Fruit fly (Drosophila melanogaster): Measurements from ENCODE around the gene CG16781.

Gene CG16781

DNA sequence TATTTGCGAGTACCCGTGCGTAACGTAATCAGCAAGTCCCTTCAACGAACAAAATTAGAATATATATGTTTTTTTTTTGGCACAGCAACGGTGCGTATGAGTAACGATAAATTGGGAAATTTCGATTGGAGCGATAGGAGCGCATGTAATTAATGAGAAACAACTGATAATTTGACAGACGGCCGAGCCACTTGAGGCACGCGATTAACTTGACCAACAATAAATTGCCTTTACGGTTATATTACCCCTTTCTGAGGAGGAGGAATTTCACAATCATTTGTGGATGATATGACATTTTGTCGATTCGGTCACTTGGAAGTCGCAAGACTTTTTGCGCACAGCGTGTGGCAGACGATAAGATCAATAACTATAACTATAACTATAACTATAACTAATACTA lies 19.9 kb downstream of the CG16781 start:
- TF ChIP-seq mirr (GFP tag; optimal IDR thresholded peaks at IDR 0.05), result peak; percentile 69
- TF ChIP-seq exex (tag; optimal IDR thresholded peaks at IDR 0.05), result peak; percentile 95
- peak; percentile 32 for TF ChIP-seq Med (GFP tag)
- peak; percentile 12 for TF ChIP-seq CG18599 (GFP tag; optimal IDR thresholded peaks at IDR 0.05)
- peak; percentile 85 for TF ChIP-seq cwo (GFP tag; optimal IDR thresholded peaks at IDR 0.05)
- peak; percentile 40 for TF ChIP-seq CG34376 (GFP tag; optimal IDR thresholded peaks at IDR 0.05)
- no peak for TF ChIP-seq zfh1 (GFP tag; IDR thresholded peaks at IDR 0.05)
- TF ChIP-seq sd (tag; optimal IDR thresholded peaks at IDR 0.05), result peak; percentile 49
- TF ChIP-seq cad (GFP tag; optimal IDR thresholded peaks at IDR 0.05), result no peak
- peak; percentile 58 for TF ChIP-seq sug (tag; optimal IDR thresholded peaks at IDR 0.05)
- TF ChIP-seq grn (GFP tag; optimal IDR thresholded peaks at IDR 0.05), result peak; percentile 55
- TF ChIP-seq ato (GFP tag; IDR thresholded peaks at IDR 0.05; ENCODE audit: partially characterized antibody), result no peak
- TF ChIP-seq TFAM (GFP tag; optimal IDR thresholded peaks at IDR 0.05), result no peak

DNA sequence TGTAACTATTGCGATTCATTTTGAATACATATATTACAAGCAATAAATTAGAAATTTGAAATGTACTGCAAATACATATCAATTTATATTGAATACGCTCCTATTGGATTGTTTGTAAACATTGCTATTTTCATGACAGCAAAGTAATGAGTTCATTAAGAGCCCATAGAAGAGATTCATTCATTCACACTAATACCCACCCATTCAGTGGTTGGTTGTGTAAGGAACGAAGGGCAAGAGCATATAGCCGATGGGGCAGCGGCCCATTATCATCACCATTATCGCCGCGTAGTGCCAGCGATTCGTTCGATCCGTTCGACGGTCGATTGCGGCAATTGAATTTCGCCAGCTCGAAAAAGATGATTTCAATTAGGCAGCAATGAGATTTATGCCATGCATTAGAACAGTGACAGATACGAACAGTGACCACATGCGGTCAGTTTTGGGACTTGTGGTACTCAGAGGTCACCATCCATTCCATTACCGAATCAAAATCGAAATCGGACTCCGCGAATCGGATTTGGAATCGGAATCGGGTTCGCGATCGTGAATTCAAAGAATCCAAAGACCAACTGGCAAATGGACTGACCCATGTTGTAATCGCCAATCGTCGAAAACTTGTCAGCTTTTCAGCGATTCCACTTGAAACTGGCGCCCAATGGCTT lies 21.2 kb downstream of the CG16781 start:
- peak; percentile 10 for TF ChIP-seq grn (GFP tag; optimal IDR thresholded peaks at IDR 0.05)
- no peak for TF ChIP-seq zfh1 (GFP tag; IDR thresholded peaks at IDR 0.05)
- no peak for TF ChIP-seq CG3281 (GFP tag; optimal IDR thresholded peaks at IDR 0.05)
- TF ChIP-seq zen (tag; optimal IDR thresholded peaks at IDR 0.05), result no peak
- no peak for TF ChIP-seq CG14441 (GFP tag; IDR thresholded peaks at IDR 0.05)
- TF ChIP-seq CG15601 (tag; optimal IDR thresholded peaks at IDR 0.05), result no peak
- no peak for TF ChIP-seq CG6813 (GFP tag; optimal IDR thresholded peaks at IDR 0.05)
- TF ChIP-seq CG6654 (GFP tag; optimal IDR thresholded peaks at IDR 0.05), result no peak
- TF ChIP-seq gem (tag; optimal IDR thresholded peaks at IDR 0.05), result peak; percentile 23
- peak; percentile 41 for TF ChIP-seq CG10543 (GFP tag; optimal IDR thresholded peaks at IDR 0.05)
- TF ChIP-seq CG11504 (tag; optimal IDR thresholded peaks at IDR 0.05), result peak; percentile 11
- no peak for TF ChIP-seq CG13894 (tag; optimal IDR thresholded peaks at IDR 0.05)
- no peak for TF ChIP-seq Doc3 (GFP tag; IDR thresholded peaks at IDR 0.05; ENCODE audit: partially characterized antibody)
- TF ChIP-seq CG34376 (GFP tag; optimal IDR thresholded peaks at IDR 0.05), result peak; percentile 74
- TF ChIP-seq grau (tag; optimal IDR thresholded peaks at IDR 0.05), result peak; percentile 20
- TF ChIP-seq CG42726 (GFP tag; IDR thresholded peaks at IDR 0.05; ENCODE audit: partially characterized antibody), result no peak
- peak; percentile 20 for TF ChIP-seq mirr (GFP tag; optimal IDR thresholded peaks at IDR 0.05)
- TF ChIP-seq CG7987 (GFP tag; optimal IDR thresholded peaks at IDR 0.05), result peak; percentile 30
- TF ChIP-seq slbo (GFP tag; IDR thresholded peaks at IDR 0.05), result peak; percentile 49
- TF ChIP-seq sug (tag; optimal IDR thresholded peaks at IDR 0.05), result peak; percentile 69
- TF ChIP-seq tx (GFP tag; optimal IDR thresholded peaks at IDR 0.05), result no peak
- TF ChIP-seq exex (tag; optimal IDR thresholded peaks at IDR 0.05), result peak; percentile 42
- TF ChIP-seq CG8290 (GFP tag; optimal IDR thresholded peaks at IDR 0.05), result no peak
- TF ChIP-seq CG8290 (tag; optimal IDR thresholded peaks at IDR 0.05), result peak in 1 of 2 experiments; percentile 5
- TF ChIP-seq Deaf1 (tag; optimal IDR thresholded peaks at IDR 0.05), result peak; percentile 6
- TF ChIP-seq Pdp1 (GFP tag; optimal IDR thresholded peaks at IDR 0.05), result peak in 1 of 2 experiments; percentile 92
- TF ChIP-seq CG30403 (GFP tag; optimal IDR thresholded peaks at IDR 0.05), result peak; percentile 15
- TF ChIP-seq dmrt99B (tag; optimal IDR thresholded peaks at IDR 0.05), result no peak
- peak; percentile 25 for TF ChIP-seq Med (GFP tag)
- no peak for TF ChIP-seq CG30020 (tag; optimal IDR thresholded peaks at IDR 0.05)
- TF ChIP-seq TFAM (GFP tag; optimal IDR thresholded peaks at IDR 0.05), result no peak
- TF ChIP-seq CG2678 (tag; optimal IDR thresholded peaks at IDR 0.05), result peak; percentile 22
- TF ChIP-seq row (GFP tag; IDR thresholded peaks at IDR 0.05), result 0 out of 3 replicates have a peak, but pooled peaks have one; percentile 25
- TF ChIP-seq pum (GFP tag; optimal IDR thresholded peaks at IDR 0.05), result no peak
- TF ChIP-seq Vsx1 (GFP tag; optimal IDR thresholded peaks at IDR 0.05), result no peak
- TF ChIP-seq sens (GFP tag), result peak; percentile 6
- no peak for TF ChIP-seq CG1603 (tag; optimal IDR thresholded peaks at IDR 0.05)
- TF ChIP-seq D19B (GFP tag; optimal IDR thresholded peaks at IDR 0.05), result peak; percentile 28
- TF ChIP-seq NFAT (GFP tag; IDR thresholded peaks at IDR 0.05), result no peak
